Worm (Caenorhabditis elegans) whole organism, L4 larva: Measurements from ENCODE around the gene C16A3.2.

Experiments
- ama-1 ChIP-seq: fragments of 150-350 bp; optimal IDR thresholded peaks from 2 replicates; lab custom pipeline; 2014; ENCODE audit warnings: inconsistent platforms, mixed read lengths
- gei-8 ChIP-seq: fragments of 200-800 bp; sonication (Bioruptor generic); optimal IDR thresholded peaks from 2 replicates; lab custom pipeline; 2018; ENCODE audit warnings: mild to moderate bottlenecking, missing genetic modification characterization, missing compliant biosample characterization
- lin-39 ChIP-seq: fragments of 150-350 bp; optimal IDR thresholded peaks from 2 replicates; lab custom pipeline; 2014; ENCODE audit warnings: missing biosample characterization, missing genetic modification reagents, missing genetic modification characterization
- nhr-28 ChIP-seq: fragments of 150-350 bp; optimal IDR thresholded peaks from 2 replicates; lab custom pipeline; 2014; ENCODE audit warnings: missing biosample characterization, missing genetic modification characterization
- unc-39 ChIP-seq: sonication (generic microtip); optimal IDR thresholded peaks from 2 replicates; lab custom pipeline; 2017; ENCODE audit warnings: missing biosample characterization, missing genetic modification characterization

- TF ChIP-seq lin-39 (no peak), ama-1 (lab: Kevin White, UChicago) (no peak), nhr-28 (tag; lab: Kevin White, UChicago) (no peak), gei-8 (GFP tag; lab: Kevin White, UChicago) (no peak), unc-39 (tag; lab: Kevin White, UChicago) (no peak)
Measured at ce11 chrIII:6356764-6357163, 32.9 kb upstream of the C16A3.2 start.
